Worm (Caenorhabditis elegans) whole organism, L1 larva: ENCODE measurements around the gene W04E12.7.

Source experiments
- C34B4.2 ChIP-seq: sonication (generic microtip); optimal IDR thresholded peaks from 2 replicates; lab custom pipeline; 2017; ENCODE audit warnings: mild to moderate bottlenecking, missing genetic modification characterization, missing compliant biosample characterization
- dpl-1 ChIP-seq, 3 experiments: fragments of 150-350 bp in 2 of 3; sonication (generic microtip) in 1 of 3; optimal IDR thresholded peaks; 2 replicates each; lab custom pipeline; 2014 to 2017; ENCODE audit warnings: missing biosample characterization in 3 of 3, missing genetic modification characterization in 3 of 3, missing genetic modification reagents in 3 of 3
- elt-3 ChIP-seq, 6 experiments: fragments of 150-350 bp in 1 of 6; sonication (generic microtip); optimal IDR thresholded peaks; 2 replicates each; lab custom pipeline; 2017 to 2018; ENCODE audit warnings: missing biosample characterization in 6 of 6, missing genetic modification characterization in 6 of 6, inconsistent platforms in 1 of 6
- fkh-10 ChIP-seq: sonication (generic microtip); optimal IDR thresholded peaks from 2 replicates; lab custom pipeline; 2017; ENCODE audit warnings: missing biosample characterization, missing genetic modification reagents, missing genetic modification characterization
- lin-39 ChIP-seq: fragments of 150-350 bp; optimal IDR thresholded peaks from 2 replicates; lab custom pipeline; 2014; ENCODE audit warnings: missing biosample characterization, missing genetic modification reagents, missing genetic modification characterization
- mep-1 ChIP-seq: fragments of 150-350 bp; optimal IDR thresholded peaks from 2 replicates; lab custom pipeline; 2014; ENCODE audit warnings: missing biosample characterization, missing genetic modification characterization
- nhr-11 ChIP-seq: fragments of 150-350 bp; optimal IDR thresholded peaks from 2 replicates; lab custom pipeline; 2014; ENCODE audit warnings: missing biosample characterization, missing genetic modification characterization
- pag-3 ChIP-seq: sonication (generic microtip); optimal IDR thresholded peaks from 2 replicates; lab custom pipeline; 2017; ENCODE audit warnings: missing genetic modification characterization, mild to moderate bottlenecking, missing compliant biosample characterization, antibody characterized with exemption, borderline replicate concordance; ENCODE audit not compliant: insufficient read depth
- sox-4 ChIP-seq: sonication (generic microtip); optimal IDR thresholded peaks from 2 replicates; lab custom pipeline; 2016; ENCODE audit warnings: missing genetic modification characterization, missing compliant biosample characterization
- xbp-1 ChIP-seq: sonication (generic microtip); optimal IDR thresholded peaks from 2 replicates; lab custom pipeline; 2016; ENCODE audit warnings: missing genetic modification characterization, missing compliant biosample characterization
- zag-1 ChIP-seq: fragments of 150-350 bp; optimal IDR thresholded peaks from 2 replicates; lab custom pipeline; 2014; ENCODE audit warnings: missing biosample characterization, missing genetic modification characterization
- ztf-11 ChIP-seq, 2 experiments: sonication (generic microtip); optimal IDR thresholded peaks; 2 replicates each; lab custom pipeline; 2016 to 2017; ENCODE audit warnings: missing genetic modification characterization in 2 of 2, missing biosample characterization in 1 of 2, missing compliant biosample characterization in 1 of 2
- ztf-4 ChIP-seq: fragments of 150-350 bp; optimal IDR thresholded peaks from 2 replicates; lab custom pipeline; 2014; ENCODE audit warnings: missing biosample characterization, missing genetic modification characterization

DNA sequence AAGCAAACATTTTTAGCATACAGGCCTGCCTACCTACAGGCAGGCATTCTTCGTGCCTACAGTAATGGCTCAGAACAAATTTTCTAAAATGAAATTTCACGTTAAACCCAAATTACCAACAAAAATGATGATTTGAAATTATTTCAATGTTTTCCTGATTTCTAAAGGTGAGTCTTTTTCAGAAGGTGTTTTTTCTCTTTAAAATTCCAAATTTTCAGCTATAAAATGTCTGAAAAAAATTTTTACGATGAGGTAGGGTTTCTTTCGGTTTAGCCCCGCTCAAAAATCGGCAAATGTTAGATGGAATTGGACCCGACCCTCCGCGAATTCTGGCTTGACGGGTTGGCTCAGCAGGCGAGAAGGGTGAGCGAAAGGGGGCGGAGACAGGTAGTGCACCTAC is 8.5 kb upstream of the W04E12.7 start, which contains the start of gene W04E12.5:
- TF ChIP-seq xbp-1 (tag; lab: Kevin White, UChicago) = no peak
- no peak for TF ChIP-seq nhr-11 (tag; lab: Kevin White, UChicago)
- TF ChIP-seq fkh-10 (GFP tag; lab: Kevin White, UChicago) = no peak
- TF ChIP-seq mep-1 (tag; lab: Kevin White, UChicago) = no peak
- no peak for TF ChIP-seq sox-4 (tag; lab: Kevin White, UChicago)
- TF ChIP-seq zag-1 (tag; lab: Kevin White, UChicago) = no peak
- TF ChIP-seq ztf-11 (tag; optimal IDR thresholded peaks at IDR 0.05; lab: Kevin White, UChicago) = no peak
- no peak for TF ChIP-seq C34B4.2 (tag; lab: Kevin White, UChicago)
- no peak for TF ChIP-seq pag-3 (tag; lab: Kevin White, UChicago)
- no peak for TF ChIP-seq lin-39 (tag; lab: Kevin White, UChicago)
- TF ChIP-seq ztf-4 (tag; lab: Kevin White, UChicago) = no peak
- no peak for TF ChIP-seq dpl-1 (GFP tag; optimal IDR thresholded peaks at IDR 0.05; lab: Kevin White, UChicago)
- no peak for TF ChIP-seq elt-3 (tag; optimal IDR thresholded peaks at IDR 0.05; lab: Kevin White, UChicago)
